Fruit fly (Drosophila melanogaster): ENCODE results near the gene Msh6.
A peak's percentile ranks its signal among the peaks of the same experiment; 100 is the strongest.

Gene Msh6

DNA sequence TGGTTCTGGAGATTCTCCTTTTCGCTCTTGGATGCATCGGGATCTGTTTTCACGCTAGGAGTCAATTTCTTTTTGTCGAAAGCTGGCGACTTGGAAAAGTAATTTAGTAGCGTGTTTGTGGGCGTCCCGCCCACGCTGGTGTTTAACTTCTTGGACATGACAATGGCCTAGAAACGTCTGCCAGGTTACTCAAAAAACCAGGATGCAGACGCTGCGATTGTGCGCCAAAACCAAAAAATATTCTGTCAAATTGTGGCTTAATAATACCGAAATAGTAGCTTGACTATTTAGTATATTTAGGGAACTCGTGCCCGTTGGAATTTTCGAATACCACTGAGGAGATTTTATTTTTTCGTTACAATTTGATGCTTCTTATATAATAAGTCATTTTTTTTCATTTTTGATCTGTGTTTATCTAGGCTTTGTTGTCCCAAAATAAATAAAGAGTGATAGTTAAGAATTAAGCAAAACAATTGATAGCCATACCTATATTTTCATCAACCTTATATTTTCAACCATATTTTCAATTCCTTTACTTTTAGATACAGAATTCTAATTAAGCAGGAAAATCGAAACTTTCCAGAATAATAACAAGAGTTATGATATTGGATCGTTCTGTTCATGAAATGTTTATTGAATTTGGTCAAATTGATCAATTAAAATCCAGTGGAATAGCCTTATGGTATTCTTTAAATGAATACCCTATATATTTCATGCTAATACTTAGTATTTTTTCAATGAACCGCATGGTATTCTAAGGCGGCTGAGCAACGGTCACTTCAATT is at the start of gene Msh6, which contains the start of gene Prp31:
Gene Msh6 (minus strand): TSS at position 233 of the 785 bp plus-strand sequence.
Gene Prp31 (plus strand): TSS at position 771 of the 785 bp plus-strand sequence.
- TF ChIP-seq cyc (GFP tag; optimal IDR thresholded peaks at IDR 0.05) (peak; percentile 68), Met (GFP tag; optimal IDR thresholded peaks at IDR 0.05) (no peak), Sox15 (GFP tag; optimal IDR thresholded peaks at IDR 0.05) (peak; percentile 76), eg (GFP tag; IDR thresholded peaks at IDR 0.05) (peak; percentile 47; the same call in 2 of the 3 replicates), acj6 (GFP tag; optimal IDR thresholded peaks at IDR 0.05) (no peak), vri (GFP tag; optimal IDR thresholded peaks at IDR 0.05) (no peak), Sox102F (GFP tag; optimal IDR thresholded peaks at IDR 0.05) (no peak), topi (GFP tag; optimal IDR thresholded peaks at IDR 0.05) (peak; percentile 74), CG32006 (GFP tag; optimal IDR thresholded peaks at IDR 0.05) (peak; percentile 79), CG4318 (GFP tag; optimal IDR thresholded peaks at IDR 0.05) (peak; percentile 72), CG11902 (GFP tag; optimal IDR thresholded peaks at IDR 0.05) (peak; percentile 66), Hr4 (GFP tag; optimal IDR thresholded peaks at IDR 0.05) (no peak), CG6163 (GFP tag; IDR thresholded peaks at IDR 0.05) (0 out of 3 replicates have a peak, but pooled peaks have one; percentile 52), CG3032 (tag; optimal IDR thresholded peaks at IDR 0.05) (peak; percentile 69), dac (GFP tag; optimal IDR thresholded peaks at IDR 0.05) (no peak), CG7368 (GFP tag; optimal IDR thresholded peaks at IDR 0.05) (no peak), CG6792 (GFP tag; optimal IDR thresholded peaks at IDR 0.05) (no peak), Hr38 (GFP tag; optimal IDR thresholded peaks at IDR 0.05) (no peak), CG10631 (GFP tag; optimal IDR thresholded peaks at IDR 0.05) (no peak), salr (GFP tag; optimal IDR thresholded peaks at IDR 0.05) (no peak), net (GFP tag; optimal IDR thresholded peaks at IDR 0.05) (no peak), pdm3 (GFP tag; optimal IDR thresholded peaks at IDR 0.05) (no peak), ss (GFP tag; optimal IDR thresholded peaks at IDR 0.05) (no peak), fkh (GFP tag; optimal IDR thresholded peaks at IDR 0.05) (no peak), CG11762 (GFP tag; optimal IDR thresholded peaks at IDR 0.05; ENCODE audit: insufficient read depth) (peak; percentile 61), svp (GFP tag) (no peak), Hr39 (GFP tag; optimal IDR thresholded peaks at IDR 0.05) (peak; percentile 84), CG8119 (GFP tag; IDR thresholded peaks at IDR 0.05) (peak; percentile 48; the same call in 2 of the 3 replicates), Ets96B (tag; optimal IDR thresholded peaks at IDR 0.05) (peak; percentile 62), Eip75B (GFP tag; optimal IDR thresholded peaks at IDR 0.05) (no peak), CG6276 (GFP tag; optimal IDR thresholded peaks at IDR 0.05) (no peak), lz (GFP tag; optimal IDR thresholded peaks at IDR 0.05) (peak; percentile 54), CG10669 (GFP tag; optimal IDR thresholded peaks at IDR 0.05) (no peak), dsx (GFP tag; optimal IDR thresholded peaks at IDR 0.05; ENCODE audit: poor library complexity, severe bottlenecking) (no peak), Smox (GFP tag; optimal IDR thresholded peaks at IDR 0.05) (no peak), OdsH (GFP tag; optimal IDR thresholded peaks at IDR 0.05) (no peak), fd85E (GFP tag; optimal IDR thresholded peaks at IDR 0.05) (no peak), fd59A (GFP tag; optimal IDR thresholded peaks at IDR 0.05) (peak; percentile 19), Gug (GFP tag; IDR thresholded peaks at IDR 0.05) (peak; percentile 15; the same call in 1 of the 2 replicates), CG15336 (GFP tag; IDR thresholded peaks at IDR 0.05) (peak; percentile 46; the same call in 1 of the 2 replicates), CG31627 (GFP tag; optimal IDR thresholded peaks at IDR 0.05) (peak; percentile 80), Lpt (GFP tag; optimal IDR thresholded peaks at IDR 0.05) (peak; percentile 19), CG1621 (tag; optimal IDR thresholded peaks at IDR 0.05) (no peak), Sox14 (GFP tag; optimal IDR thresholded peaks at IDR 0.05) (peak; percentile 73), Eip78C (GFP tag) (no peak), Blimp-1 (GFP tag; optimal IDR thresholded peaks at IDR 0.05) (peak; percentile 16), spab (GFP tag; optimal IDR thresholded peaks at IDR 0.05) (no peak), CG8319 (GFP tag; optimal IDR thresholded peaks at IDR 0.05) (peak; percentile 47), CG3919 (GFP tag; optimal IDR thresholded peaks at IDR 0.05) (no peak), CG34406 (GFP tag; optimal IDR thresholded peaks at IDR 0.05) (no peak), achi (GFP tag; optimal IDR thresholded peaks at IDR 0.05) (no peak)
